Worm (Caenorhabditis elegans) whole organism, L4/young adult: ENCODE results near the gene T05C12.15.

Experiments
- W03F9.2 ChIP-seq: fragments of 150-350 bp; optimal IDR thresholded peaks from 2 replicates; lab custom pipeline; 2014; ENCODE audit warnings: missing biosample characterization, missing genetic modification characterization
- dao-5 ChIP-seq: sonication (generic microtip); optimal IDR thresholded peaks from 2 replicates; lab custom pipeline; 2016; ENCODE audit warnings: missing genotype, missing genetic modification characterization, moderate library complexity, missing compliant biosample characterization
- him-1 ChIP-seq: sonication (generic microtip); optimal IDR thresholded peaks from 2 replicates; lab custom pipeline; 2016; ENCODE audit warnings: missing genotype, missing genetic modification reagents, missing genetic modification characterization, missing compliant biosample characterization

- TF ChIP-seq him-1 (tag; lab: Kevin White, UChicago) (no peak), dao-5 (tag; lab: Kevin White, UChicago) (no peak), W03F9.2 (no peak)
Measured at ce11 chrII:8156845-8157373, 12.5 kb upstream of the T05C12.15 start, which contains the start of the genes tub-1 and tmem-138.
